Fruit fly (Drosophila melanogaster) Kc167 (cell line): ENCODE results near the gene Usp30.

Experiments used
- Myc ChIP-seq: fragments of >200 bp; optimal IDR thresholded peaks from 2 replicates; lab custom pipeline; 2017; ENCODE audit warnings: missing external identifiers
- Sin3A ChIP-seq: fragments of >200 bp; optimal IDR thresholded peaks from 2 replicates; lab custom pipeline; 2018; ENCODE audit warnings: missing external identifiers
- h ChIP-seq: fragments of >200 bp; optimal IDR thresholded peaks from 3 replicates; lab custom pipeline; 2018; ENCODE audit warnings: missing external identifiers
- insv ChIP-seq: fragments of >200 bp; optimal IDR thresholded peaks from 3 replicates; lab custom pipeline; 2018; ENCODE audit warnings: missing external identifiers
- psq ChIP-seq: fragments of >200 bp; optimal IDR thresholded peaks from 2 replicates; lab custom pipeline; 2017; ENCODE audit warnings: missing external identifiers
- ttk ChIP-seq: sonication (Bioruptor generic); optimal IDR thresholded peaks from 2 replicates; lab custom pipeline; 2017; ENCODE audit warnings: missing external identifiers

Gene Usp30

DNA sequence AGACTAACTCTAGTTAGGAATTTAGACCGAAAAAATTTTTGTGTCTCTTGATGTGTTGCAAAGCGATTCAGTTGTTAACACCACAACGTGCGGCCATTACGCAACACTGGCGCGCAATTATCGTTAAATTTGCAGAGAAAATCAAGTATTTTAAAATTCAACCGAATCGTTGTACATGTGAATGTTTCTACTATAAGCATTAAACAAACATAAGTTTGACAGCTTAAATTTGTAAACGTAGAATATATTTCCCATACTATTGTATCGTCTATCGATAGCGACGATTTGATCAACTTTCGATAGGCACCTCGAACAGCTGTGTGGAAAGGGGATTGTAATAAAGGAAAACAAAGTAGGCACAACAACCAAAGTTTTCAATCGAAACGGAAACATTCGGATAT is at the start of gene Usp30, which contains the start of gene CG16721:
Usp30 (minus strand) TSS at position 245 of the 401 bp plus-strand sequence.
CG16721 (plus strand) TSS at position 327 of the 401 bp plus-strand sequence.
- TF ChIP-seq insv (lab: Kevin White, UChicago) (no peak), Sin3A (lab: Kevin White, UChicago) (peak; percentile 4), Myc (lab: Kevin White, UChicago) (no peak), h (lab: Kevin White, UChicago) (no peak), psq (peak; percentile 25)

DNA sequence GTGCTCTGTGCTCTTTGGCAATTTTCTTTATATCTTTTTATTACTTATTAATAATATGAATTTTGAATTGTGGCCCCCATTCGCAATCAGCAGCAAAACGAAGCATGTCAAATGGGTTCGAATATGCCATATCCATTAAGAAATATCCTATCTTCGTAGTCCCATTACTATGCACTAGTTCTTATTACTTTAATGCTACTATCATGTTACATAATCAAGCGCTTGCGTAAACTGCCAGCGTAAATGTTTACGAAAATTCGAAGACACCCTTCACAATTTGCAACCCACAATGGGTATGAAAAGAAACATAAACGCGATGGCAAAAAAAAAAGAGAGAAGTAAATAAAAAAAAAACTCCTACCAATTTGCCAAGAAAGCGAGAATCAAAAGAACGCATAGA is 47.1 kb upstream of the Usp30 start:
- no peak for TF ChIP-seq ttk (lab: Kevin White, UChicago)
- no peak for TF ChIP-seq Sin3A (lab: Kevin White, UChicago)
- no peak for TF ChIP-seq psq
- TF ChIP-seq insv (lab: Kevin White, UChicago), result no peak
- TF ChIP-seq h (lab: Kevin White, UChicago), result no peak
- TF ChIP-seq Myc (lab: Kevin White, UChicago), result no peak

DNA sequence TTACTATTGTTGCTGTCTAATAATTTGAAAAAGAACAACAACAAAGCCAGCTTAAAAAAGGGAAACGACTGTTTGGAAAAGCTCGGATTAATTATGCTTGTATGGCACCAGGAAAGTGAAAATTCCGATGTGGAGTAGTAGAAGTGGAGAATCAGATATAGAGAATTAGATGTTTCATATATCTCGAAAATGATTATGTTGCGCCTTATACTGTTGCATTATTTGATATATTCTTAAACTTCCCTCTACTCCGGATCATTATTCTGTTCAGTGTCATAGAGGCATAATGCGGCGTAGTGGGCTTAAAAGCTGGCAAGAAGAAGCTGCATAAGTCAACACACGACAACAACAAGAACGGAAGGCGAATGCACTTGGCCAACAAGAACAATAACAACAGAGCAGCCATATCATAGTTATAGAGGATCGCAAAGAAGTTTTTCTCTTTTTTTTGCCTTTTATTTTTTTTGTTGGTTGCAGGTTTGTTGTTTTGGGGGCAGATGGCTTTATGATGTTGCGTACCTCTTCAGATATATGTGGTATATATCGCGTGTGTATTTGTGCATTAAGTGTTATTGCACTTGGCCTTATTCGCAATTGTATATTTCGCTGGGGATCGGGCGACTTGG is 46.3 kb upstream of the Usp30 start:
- no peak for TF ChIP-seq h (lab: Kevin White, UChicago)
- TF ChIP-seq psq, result no peak
- no peak for TF ChIP-seq insv (lab: Kevin White, UChicago)
- no peak for TF ChIP-seq Sin3A (lab: Kevin White, UChicago)
- TF ChIP-seq ttk (lab: Kevin White, UChicago), result no peak
- TF ChIP-seq Myc (lab: Kevin White, UChicago), result no peak

DNA sequence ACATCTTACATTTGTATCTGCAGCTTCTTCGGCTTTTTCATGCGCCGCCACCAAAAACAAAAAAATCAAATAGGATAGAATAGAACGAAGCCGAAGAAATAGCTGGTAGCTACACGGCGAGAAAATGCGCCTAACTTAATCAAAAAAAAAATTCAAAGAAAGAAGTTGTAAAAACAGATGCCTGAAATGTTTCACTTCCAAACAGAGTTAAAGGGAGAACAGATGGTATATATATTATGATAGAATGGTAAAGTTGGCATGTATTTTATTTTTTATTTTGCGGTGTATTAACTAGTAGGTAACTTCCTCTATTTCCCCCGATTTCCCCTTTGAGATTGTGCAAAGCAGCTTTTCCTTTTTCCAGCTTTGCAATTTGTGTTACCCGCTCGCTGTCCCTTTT is 44.8 kb upstream of the Usp30 start:
- TF ChIP-seq insv (lab: Kevin White, UChicago) (no peak), h (lab: Kevin White, UChicago) (no peak), Sin3A (lab: Kevin White, UChicago) (no peak), Myc (lab: Kevin White, UChicago) (no peak), psq (no peak), ttk (lab: Kevin White, UChicago) (no peak)

DNA sequence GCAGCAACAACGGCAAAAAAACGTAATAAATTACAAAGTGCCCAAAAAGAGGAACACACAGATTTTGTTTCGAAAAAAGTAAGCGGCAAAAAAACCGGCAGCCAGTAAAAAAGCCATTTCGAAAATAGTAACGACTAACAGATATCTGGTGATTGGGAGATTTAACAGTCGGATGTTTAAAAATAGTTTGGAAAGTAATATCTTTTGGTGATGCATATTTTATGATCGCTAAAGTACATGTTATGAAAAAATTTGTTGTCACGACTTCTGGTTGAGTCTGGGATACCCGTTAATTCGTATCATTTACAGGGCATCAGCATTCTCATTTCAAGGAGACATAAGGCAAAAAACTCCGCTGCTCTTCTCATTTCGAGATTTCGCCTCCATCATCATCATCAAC is 43.5 kb upstream of the Usp30 start:
- no peak for TF ChIP-seq h (lab: Kevin White, UChicago)
- TF ChIP-seq ttk (lab: Kevin White, UChicago), result no peak
- no peak for TF ChIP-seq Myc (lab: Kevin White, UChicago)
- TF ChIP-seq psq, result no peak
- TF ChIP-seq insv (lab: Kevin White, UChicago), result no peak
- TF ChIP-seq Sin3A (lab: Kevin White, UChicago), result no peak

DNA sequence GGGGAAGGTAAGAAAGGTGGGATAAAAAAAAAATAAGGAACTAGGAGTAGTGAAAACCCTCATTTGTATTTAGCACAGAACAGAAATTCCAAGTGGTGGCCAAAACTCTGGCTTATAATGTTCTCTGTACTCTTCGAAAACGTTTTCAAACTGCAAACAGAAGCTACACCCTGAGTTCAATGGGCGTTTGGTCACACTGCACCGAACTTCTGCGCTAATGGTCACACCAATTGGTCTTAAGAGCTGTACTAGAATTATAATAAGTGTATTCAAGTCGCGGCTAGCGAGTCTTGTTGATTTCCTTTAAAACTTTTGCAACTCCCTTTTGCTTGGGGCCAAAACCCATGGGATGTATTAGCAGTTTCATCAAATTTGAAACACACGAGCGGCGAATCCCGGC is 42.5 kb upstream of the Usp30 start:
- no peak for TF ChIP-seq h (lab: Kevin White, UChicago)
- no peak for TF ChIP-seq insv (lab: Kevin White, UChicago)
- no peak for TF ChIP-seq ttk (lab: Kevin White, UChicago)
- TF ChIP-seq psq, result no peak
- no peak for TF ChIP-seq Sin3A (lab: Kevin White, UChicago)
- no peak for TF ChIP-seq Myc (lab: Kevin White, UChicago)

DNA sequence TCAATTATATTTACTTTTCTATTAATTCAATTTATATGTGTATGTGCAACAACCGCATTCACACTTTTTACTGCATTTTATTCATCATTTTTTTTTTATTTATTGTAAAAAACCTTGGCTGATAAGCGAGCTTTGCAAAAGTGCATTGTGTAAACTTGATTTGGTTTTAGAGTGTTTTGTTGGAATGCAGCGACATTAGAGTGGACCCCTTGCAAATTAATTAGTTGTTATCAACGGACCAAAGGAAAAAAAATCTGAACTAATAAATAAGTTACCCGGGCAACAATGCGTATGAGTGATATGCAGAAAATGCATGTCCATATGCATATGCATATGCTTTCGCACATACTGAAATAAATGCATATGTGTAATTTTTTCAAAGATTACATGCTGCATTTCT is 41.3 kb upstream of the Usp30 start:
- no peak for TF ChIP-seq ttk (lab: Kevin White, UChicago)
- TF ChIP-seq psq, result no peak

DNA sequence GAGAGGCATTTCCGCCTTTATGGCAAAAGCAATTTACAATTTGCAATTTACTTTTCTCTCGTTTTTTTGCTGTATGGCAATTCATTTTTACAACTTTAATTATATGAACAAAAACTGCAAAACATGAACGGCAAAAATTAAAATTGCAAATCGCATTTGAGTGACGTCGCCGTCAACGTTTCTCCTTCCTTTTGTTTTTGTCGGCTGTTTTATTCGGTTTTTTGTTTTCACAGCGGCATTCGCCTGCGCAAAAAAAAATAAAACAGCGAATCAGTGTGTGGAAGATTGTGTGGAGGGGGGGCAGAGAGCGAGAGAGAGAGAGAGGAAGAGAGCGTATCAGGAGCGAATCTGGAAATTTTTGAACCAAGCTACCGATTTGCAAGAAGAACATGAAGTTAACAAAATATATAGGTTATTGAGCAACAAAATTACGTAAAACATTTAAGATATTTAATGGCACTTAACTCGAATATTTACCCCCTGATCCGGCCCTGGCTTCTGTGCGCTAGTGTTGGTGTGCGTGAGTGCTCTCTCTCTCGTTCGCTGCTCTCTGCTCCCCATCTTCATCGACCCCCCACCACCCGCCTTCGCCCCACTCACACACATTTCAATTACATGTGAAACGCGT is 39.0 kb upstream of the Usp30 start:
- TF ChIP-seq Sin3A (lab: Kevin White, UChicago), result no peak
- TF ChIP-seq Myc (lab: Kevin White, UChicago), result no peak
- peak; percentile 96 for TF ChIP-seq psq
- TF ChIP-seq insv (lab: Kevin White, UChicago), result peak; percentile 56
- no peak for TF ChIP-seq ttk (lab: Kevin White, UChicago)
- peak; percentile 72 for TF ChIP-seq h (lab: Kevin White, UChicago)

DNA sequence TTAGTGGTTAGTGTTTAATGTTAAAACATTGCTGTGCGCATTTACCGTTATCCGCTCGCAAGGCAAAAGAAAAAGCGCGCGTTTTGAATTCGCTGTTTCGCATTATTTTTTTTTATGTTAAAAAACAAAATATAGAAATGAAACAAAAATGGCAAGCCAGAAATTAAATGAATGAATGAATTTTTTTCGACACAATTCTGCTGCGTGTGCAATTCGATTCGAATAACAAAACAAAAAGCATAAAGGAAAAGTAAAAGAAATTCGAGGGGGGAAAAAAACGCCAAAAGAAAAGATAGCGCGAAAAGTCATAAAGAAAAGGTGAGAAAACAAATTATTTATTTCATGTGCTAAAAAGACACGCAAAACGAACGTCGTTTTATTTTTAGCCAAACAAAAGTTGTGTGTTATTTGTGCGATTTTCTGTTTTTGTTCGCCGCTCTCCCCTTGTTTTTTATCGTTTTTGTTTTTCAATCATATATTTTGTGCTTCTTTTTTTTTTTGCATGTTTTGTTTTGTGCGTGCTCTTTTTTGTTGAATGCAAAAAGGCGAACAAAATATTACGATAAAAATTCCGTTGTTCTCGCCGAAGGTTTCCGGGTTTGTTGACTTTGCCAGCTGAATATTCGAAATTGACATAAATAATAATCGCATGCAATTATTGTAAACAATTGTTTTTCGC is 37.9 kb upstream of the Usp30 start:
- TF ChIP-seq Myc (lab: Kevin White, UChicago) (no peak), psq (no peak), ttk (lab: Kevin White, UChicago) (no peak), h (lab: Kevin White, UChicago) (no peak), insv (lab: Kevin White, UChicago) (no peak), Sin3A (lab: Kevin White, UChicago) (no peak)

DNA sequence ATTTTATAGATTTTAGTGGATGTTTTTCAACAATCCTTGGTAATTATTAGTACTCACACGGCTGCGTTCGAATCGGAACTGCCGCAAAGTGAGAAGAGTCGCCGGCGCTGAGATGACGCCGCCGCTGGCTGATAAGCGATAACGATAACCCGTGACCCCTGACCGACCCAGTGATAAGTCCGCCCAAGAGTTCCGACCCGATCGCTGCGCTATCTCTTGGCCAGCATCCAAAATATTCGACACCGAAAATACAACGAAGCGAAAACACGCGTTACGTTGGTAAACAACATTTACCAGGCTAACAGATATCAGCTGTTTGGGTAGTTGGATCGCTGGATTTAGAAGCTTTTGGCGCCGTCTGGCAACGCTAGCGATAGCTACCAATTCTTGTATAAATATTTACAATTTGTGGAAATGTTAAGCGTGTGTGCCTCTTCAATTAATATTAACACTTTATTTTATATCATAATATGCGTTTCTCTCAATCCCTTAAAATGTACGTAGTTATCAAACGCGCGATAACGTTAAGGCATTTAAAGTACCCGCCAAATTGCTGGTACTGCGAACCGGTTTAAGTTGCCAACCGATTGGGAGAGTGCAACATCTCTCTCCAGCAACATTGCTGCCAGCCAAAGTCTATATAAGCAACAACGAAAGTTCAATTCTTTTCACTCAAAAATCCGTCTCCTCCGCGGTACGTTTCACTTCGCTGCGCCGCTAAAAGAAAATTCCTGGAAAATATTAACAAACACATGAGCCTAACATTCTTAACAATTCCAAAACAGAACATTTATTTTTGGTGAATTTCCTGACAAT is 37.1 kb upstream of the Usp30 start, which contains the start of the genes Shmt and CG3726:
Shmt (minus strand) TSS at position 304 of the 816 bp plus-strand sequence.
CG3726 (plus strand) TSS at position 604 of the 816 bp plus-strand sequence.
- TF ChIP-seq h (lab: Kevin White, UChicago) (no peak), psq (no peak), Sin3A (lab: Kevin White, UChicago) (no peak), insv (lab: Kevin White, UChicago) (no peak), ttk (lab: Kevin White, UChicago) (no peak), Myc (lab: Kevin White, UChicago) (no peak)
